Fruit fly (Drosophila melanogaster): ENCODE measurements around the gene Thor.

Gene Thor

dm6 chr2L:3440322-3440721 is 37.9 kb upstream of the Thor start (continued):
- TF ChIP-seq CG10366 (GFP tag; IDR thresholded peaks at IDR 0.05): peak; percentile 67
- peak; percentile 73 for TF ChIP-seq Blimp-1 (GFP tag; optimal IDR thresholded peaks at IDR 0.05)
- peak; percentile 44 for TF ChIP-seq CG1602 (GFP tag; optimal IDR thresholded peaks at IDR 0.05)
- peak; percentile 15 for TF ChIP-seq CG18011 (GFP tag; optimal IDR thresholded peaks at IDR 0.05)
- peak in 1 of 2 experiments; percentile 37 for TF ChIP-seq bsh (GFP tag; optimal IDR thresholded peaks at IDR 0.05)
- TF ChIP-seq Hsf (GFP tag; optimal IDR thresholded peaks at IDR 0.05): no peak
- TF ChIP-seq corto (GFP tag; optimal IDR thresholded peaks at IDR 0.05): no peak
- no peak for TF ChIP-seq CG15479 (GFP tag; optimal IDR thresholded peaks at IDR 0.05)
- TF ChIP-seq Sin3A (optimal IDR thresholded peaks at IDR 0.05): no peak
- TF ChIP-seq CG11504 (tag; optimal IDR thresholded peaks at IDR 0.05): peak; percentile 69
- no peak for TF ChIP-seq Dip3 (GFP tag; optimal IDR thresholded peaks at IDR 0.05)
- no peak for TF ChIP-seq CG42726 (GFP tag; IDR thresholded peaks at IDR 0.05; ENCODE audit: partially characterized antibody)
- TF ChIP-seq Oli (tag; optimal IDR thresholded peaks at IDR 0.05): peak; percentile 61
- TF ChIP-seq Nf-YA (GFP tag; IDR thresholded peaks at IDR 0.05): peak; percentile 57
- TF ChIP-seq schlank (tag; optimal IDR thresholded peaks at IDR 0.05): no peak
- no peak for TF ChIP-seq ac (GFP tag; optimal IDR thresholded peaks at IDR 0.05)
- TF ChIP-seq CG9876 (GFP tag; optimal IDR thresholded peaks at IDR 0.05): peak; percentile 25
- no peak for TF ChIP-seq her (GFP tag; optimal IDR thresholded peaks at IDR 0.05)
- no peak for TF ChIP-seq ken (GFP tag; IDR thresholded peaks at IDR 0.05)
- TF ChIP-seq CTCF (GFP tag; optimal IDR thresholded peaks at IDR 0.05): peak; percentile 8
- TF ChIP-seq CG6765 (GFP tag; optimal IDR thresholded peaks at IDR 0.05): no peak
- TF ChIP-seq gsb (GFP tag; IDR thresholded peaks at IDR 0.05): peak; percentile 34; the same call in 1 of the 2 replicates
- peak; percentile 37; the same call in 1 of the 2 replicates for TF ChIP-seq onecut (GFP tag; IDR thresholded peaks at IDR 0.05)
- TF ChIP-seq dpn (GFP tag; optimal IDR thresholded peaks at IDR 0.05): peak; percentile 45 to 59
- no peak for TF ChIP-seq cad (GFP tag; optimal IDR thresholded peaks at IDR 0.05)
- no peak for TF ChIP-seq CG31388 (GFP tag; optimal IDR thresholded peaks at IDR 0.05)
- no peak for TF ChIP-seq CG15073 (GFP tag; optimal IDR thresholded peaks at IDR 0.05)
- peak; percentile 62 for TF ChIP-seq CG17385 (GFP tag; optimal IDR thresholded peaks at IDR 0.05)
- TF ChIP-seq fd3F (GFP tag; optimal IDR thresholded peaks at IDR 0.05): no peak
- peak; percentile 71 for TF ChIP-seq CG32532 (GFP tag; IDR thresholded peaks at IDR 0.05)
- peak in 1 of 2 experiments; percentile 26 for TF ChIP-seq crp (GFP tag; optimal IDR thresholded peaks at IDR 0.05)
- no peak for TF ChIP-seq sc (optimal IDR thresholded peaks at IDR 0.05)
- TF ChIP-seq sc (GFP tag; optimal IDR thresholded peaks at IDR 0.05): peak; percentile 52
- TF ChIP-seq pan (optimal IDR thresholded peaks at IDR 0.05): no peak
- TF ChIP-seq pan (GFP tag; optimal IDR thresholded peaks at IDR 0.05 in 1 of 2, IDR thresholded peaks at IDR 0.05 in 1 of 2): peak in 1 of 2 experiments; percentile 83
- TF ChIP-seq gsb-n (tag; optimal IDR thresholded peaks at IDR 0.05): no peak
- no peak for TF ChIP-seq BEAF-32 (GFP tag; optimal IDR thresholded peaks at IDR 0.05)
- peak; percentile 78 for TF ChIP-seq Xrp1 (GFP tag; IDR thresholded peaks at IDR 0.05)
- peak; percentile 2 for TF ChIP-seq repo (GFP tag; optimal IDR thresholded peaks at IDR 0.05)
- TF ChIP-seq grau (tag; optimal IDR thresholded peaks at IDR 0.05): peak; percentile 37
- peak; percentile 35 for TF ChIP-seq maf-S (GFP tag; optimal IDR thresholded peaks at IDR 0.05)
- peak; percentile 71 for TF ChIP-seq CG8089 (GFP tag; optimal IDR thresholded peaks at IDR 0.05)
- TF ChIP-seq H15 (GFP tag; IDR thresholded peaks at IDR 0.05): peak; percentile 77
- TF ChIP-seq unpg (GFP tag; optimal IDR thresholded peaks at IDR 0.05): peak; percentile 61
- peak; percentile 64; the same call in 1 of the 2 replicates for TF ChIP-seq crol (GFP tag; IDR thresholded peaks at IDR 0.05)
- TF ChIP-seq Nf-YC (tag; optimal IDR thresholded peaks at IDR 0.05): no peak
- no peak for TF ChIP-seq CG10543 (GFP tag; optimal IDR thresholded peaks at IDR 0.05)
- TF ChIP-seq Neu2 (GFP tag; optimal IDR thresholded peaks at IDR 0.05; ENCODE audit: borderline replicate concordance): no peak
- peak; percentile 52 to 63 for TF ChIP-seq chif (GFP tag; optimal IDR thresholded peaks at IDR 0.05)
- no peak for TF ChIP-seq CG7271 (tag; optimal IDR thresholded peaks at IDR 0.05)
- TF ChIP-seq CG1647 (GFP tag; optimal IDR thresholded peaks at IDR 0.05): no peak
- no peak for TF ChIP-seq exex (tag; optimal IDR thresholded peaks at IDR 0.05)
